Fruit fly (Drosophila melanogaster) whole organism, pupa: Measurements from ENCODE around the gene CG11980.
A peak's percentile ranks its signal among the peaks of the same experiment; 100 is the strongest.

Source experiments
- CG10348 ChIP-seq: fragments of 200-800 bp; sonication (Bioruptor generic); IDR thresholded peaks from 2 replicates; pipeline ENCODE4 v1.3.6; 2022; ENCODE audit warnings: missing biosample characterization, missing genetic modification characterization
- CG12605 ChIP-seq: fragments of 200-800 bp; sonication (Bioruptor generic); IDR thresholded peaks from 2 replicates; pipeline ENCODE4 v1.3.6; 2022; ENCODE audit warnings: missing biosample characterization, missing genetic modification characterization
- CG13204 ChIP-seq: fragments of 200-800 bp; sonication (Bioruptor generic); optimal IDR thresholded peaks from 2 replicates; lab custom pipeline; 2018; ENCODE audit warnings: missing biosample characterization, mild to moderate bottlenecking, missing genetic modification characterization, moderate library complexity
- CG14655 ChIP-seq: fragments of 200-800 bp; sonication (Bioruptor generic); optimal IDR thresholded peaks from 3 replicates; lab custom pipeline; 2017; ENCODE audit warnings: mild to moderate bottlenecking, missing biosample characterization, missing genetic modification reagents, missing genetic modification characterization
- CG15710 ChIP-seq: fragments of 200-800 bp; sonication (Bioruptor generic); optimal IDR thresholded peaks from 2 replicates; lab custom pipeline; 2018; ENCODE audit warnings: missing biosample characterization, mild to moderate bottlenecking, missing genetic modification characterization, moderate library complexity
- CG17806 ChIP-seq: fragments of 200-800 bp; sonication (Bioruptor generic); optimal IDR thresholded peaks from 2 replicates; lab custom pipeline; 2018; ENCODE audit warnings: missing biosample characterization, mild to moderate bottlenecking, missing genetic modification characterization, moderate library complexity
- CG32121 ChIP-seq: fragments of 200-800 bp; sonication (Bioruptor generic); IDR thresholded peaks from 2 replicates; pipeline ENCODE4 v1.3.6; 2022; ENCODE audit warnings: missing biosample characterization, missing genetic modification characterization
- CG34367 ChIP-seq: fragments of 200-800 bp; sonication (Bioruptor generic); optimal IDR thresholded peaks from 2 replicates; lab custom pipeline; 2018; ENCODE audit warnings: missing biosample characterization, mild to moderate bottlenecking, missing genetic modification characterization
- CG4496 ChIP-seq: fragments of 200-800 bp; sonication (Bioruptor generic); IDR thresholded peaks from 3 replicates; pipeline ENCODE4 v1.3.6; 2022; ENCODE audit warnings: missing biosample characterization, missing genetic modification characterization
- CG8159 ChIP-seq: fragments of 200-800 bp; sonication (Bioruptor generic); optimal IDR thresholded peaks from 3 replicates; lab custom pipeline; 2018; ENCODE audit warnings: missing biosample characterization, mild to moderate bottlenecking, missing genetic modification characterization, moderate library complexity
- CG8301 ChIP-seq: fragments of 200-800 bp; sonication (Bioruptor generic); optimal IDR thresholded peaks from 2 replicates; lab custom pipeline; 2018; ENCODE audit warnings: missing biosample characterization, mild to moderate bottlenecking, missing genetic modification characterization
- CG9948 ChIP-seq: fragments of 200-800 bp; sonication (Bioruptor generic); optimal IDR thresholded peaks from 2 replicates; lab custom pipeline; 2018; ENCODE audit warnings: missing biosample characterization, mild to moderate bottlenecking, missing genetic modification characterization, moderate library complexity
- D1 ChIP-seq: fragments of 200-800 bp; sonication (Bioruptor generic); optimal IDR thresholded peaks from 2 replicates; lab custom pipeline; 2018; ENCODE audit warnings: missing biosample characterization, mild to moderate bottlenecking, missing genetic modification characterization, moderate library complexity
- EcR ChIP-seq: fragments of 200-800 bp; sonication (Bioruptor generic); optimal IDR thresholded peaks from 3 replicates; lab custom pipeline; 2019; ENCODE audit warnings: missing biosample characterization, missing genetic modification characterization, mild to moderate bottlenecking, moderate library complexity, missing genetic modification reagents
- Ets98B ChIP-seq: fragments of 200-800 bp; sonication (Bioruptor generic); IDR thresholded peaks from 2 replicates; pipeline ENCODE4 v1.3.6; 2022; ENCODE audit warnings: missing biosample characterization, missing genetic modification characterization
- Pif1A ChIP-seq: fragments of 200-800 bp; sonication (Bioruptor generic); optimal IDR thresholded peaks from 3 replicates; lab custom pipeline; 2016; ENCODE audit warnings: missing biosample characterization, missing genetic modification characterization
- Pif1B ChIP-seq: fragments of 200-800 bp; sonication (Bioruptor generic); optimal IDR thresholded peaks from 3 replicates; lab custom pipeline; 2016; ENCODE audit warnings: missing biosample characterization, missing genetic modification characterization
- Snoo ChIP-seq: fragments of 200-800 bp; sonication (Bioruptor generic); optimal IDR thresholded peaks from 3 replicates; lab custom pipeline; 2017; ENCODE audit warnings: missing biosample characterization, mild to moderate bottlenecking, missing genetic modification characterization, inconsistent platforms
- fd96Ca ChIP-seq: fragments of 200-800 bp; sonication (Bioruptor generic); IDR thresholded peaks from 3 replicates; pipeline ENCODE4 v1.3.6; 2022; ENCODE audit warnings: missing biosample characterization, missing genetic modification characterization
- gl ChIP-seq: fragments of 200-800 bp; sonication (Bioruptor generic); optimal IDR thresholded peaks from 2 replicates; lab custom pipeline; 2018; ENCODE audit warnings: missing biosample characterization, mild to moderate bottlenecking, missing genetic modification characterization
- rn ChIP-seq: fragments of 200-800 bp; sonication (Bioruptor generic); IDR thresholded peaks from 2 replicates; pipeline ENCODE4 v1.3.6; 2022; ENCODE audit warnings: missing biosample characterization, missing genetic modification characterization

CG11980 gene

dm6 chr3R:9006129-9006528, 2.3 kb downstream of the CG11980 start, which contains the start of the genes Prosbeta3 and Iru:
Gene Prosbeta3 (minus strand): TSS chr3R:9006226.
Gene Iru (plus strand): TSS chr3R:9006456.
- TF ChIP-seq CG4496 (GFP tag; lab: Robert Waterston, UW) (0 out of 3 replicates have a peak, but pooled peaks have one; percentile 7), Pif1A (GFP tag; lab: Kevin White, UChicago) (no peak)

dm6 chr3R:9007258-9007657, 3.4 kb downstream of the CG11980 start:
- TF ChIP-seq CG12605 (GFP tag; lab: Robert Waterston, UW) (no peak), CG34367 (tag; lab: Kevin White, UChicago) (no peak), CG32121 (no peak), rn (no peak), EcR (GFP tag; lab: Kevin White, UChicago) (no peak), CG8301 (no peak), CG9948 (tag; lab: Kevin White, UChicago) (no peak), fd96Ca (GFP tag; lab: Robert Waterston, UW) (no peak), Snoo (no peak), Pif1B (GFP tag; lab: Kevin White, UChicago) (no peak), CG10348 (no peak), Ets98B (GFP tag; lab: Robert Waterston, UW) (no peak), CG15710 (no peak), CG8159 (tag; lab: Kevin White, UChicago) (no peak), gl (no peak), Pif1A (GFP tag; lab: Kevin White, UChicago) (no peak), D1 (tag; lab: Kevin White, UChicago) (no peak), CG13204 (GFP tag; lab: Kevin White, UChicago) (no peak), CG17806 (no peak), CG4496 (GFP tag; lab: Robert Waterston, UW) (no peak)

DNA sequence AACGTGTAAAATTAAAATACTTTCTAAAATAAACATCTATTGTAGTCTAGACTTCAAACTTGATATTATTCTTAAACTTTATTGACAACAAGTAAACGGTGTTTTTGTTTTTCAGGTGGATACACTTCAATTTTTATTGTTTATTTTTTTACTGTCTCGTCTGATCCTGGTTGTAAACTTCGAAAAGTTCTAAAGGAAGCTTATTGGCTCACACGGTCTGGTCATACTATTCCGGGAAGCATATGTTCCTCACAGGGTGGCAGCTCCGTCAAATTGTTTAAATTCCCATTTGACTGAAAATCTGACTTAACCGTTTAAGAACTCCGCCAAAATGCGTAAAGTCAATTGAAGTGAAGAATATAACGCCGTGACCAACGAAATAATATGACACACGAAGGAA, 4.4 kb downstream of the CG11980 start, which contains the start of gene CG11983:
Gene CG11983, plus strand, starts transcription at position 120 of the 400 bp plus-strand sequence.
- no peak for TF ChIP-seq CG8159 (tag; lab: Kevin White, UChicago)
- peak; percentile 1 for TF ChIP-seq gl
- peak; percentile 26 for TF ChIP-seq CG15710
- no peak for TF ChIP-seq D1 (tag; lab: Kevin White, UChicago)
- no peak for TF ChIP-seq Ets98B (GFP tag; lab: Robert Waterston, UW)
- peak; percentile 9 for TF ChIP-seq EcR (GFP tag; lab: Kevin White, UChicago)
- no peak for TF ChIP-seq CG32121
- TF ChIP-seq CG4496 (GFP tag; lab: Robert Waterston, UW): no peak
- no peak for TF ChIP-seq CG14655
- no peak for TF ChIP-seq CG10348
- TF ChIP-seq rn: no peak
- no peak for TF ChIP-seq Pif1B (GFP tag; lab: Kevin White, UChicago)
- TF ChIP-seq Pif1A (GFP tag; lab: Kevin White, UChicago): no peak

DNA sequence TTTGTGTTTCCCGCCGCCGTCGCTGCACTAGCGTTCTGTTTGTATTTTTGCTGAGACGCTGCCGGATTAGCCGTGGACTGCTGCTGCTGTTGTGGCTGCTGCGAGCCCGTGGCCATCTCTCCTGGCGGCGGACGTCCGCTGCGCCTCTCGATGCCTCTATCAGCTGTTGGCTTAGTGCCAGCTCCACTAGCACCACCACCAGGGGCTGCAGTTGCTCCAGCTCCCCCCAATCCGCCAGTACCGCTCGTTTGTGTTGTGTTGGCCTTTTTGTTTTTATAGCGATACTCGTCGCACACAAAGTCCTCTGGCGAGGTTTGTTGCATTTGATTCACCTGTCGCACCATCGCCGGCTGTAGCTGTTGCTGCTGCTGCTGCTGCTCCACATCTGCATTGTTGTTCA, 6.9 kb downstream of the CG11980 start:
- TF ChIP-seq CG10348: no peak
- no peak for TF ChIP-seq CG17806
- no peak for TF ChIP-seq CG12605 (GFP tag; lab: Robert Waterston, UW)
- TF ChIP-seq CG13204 (GFP tag; lab: Kevin White, UChicago): no peak
- TF ChIP-seq Pif1A (GFP tag; lab: Kevin White, UChicago): no peak
- TF ChIP-seq gl: no peak
- TF ChIP-seq CG9948 (tag; lab: Kevin White, UChicago): no peak
- TF ChIP-seq fd96Ca (GFP tag; lab: Robert Waterston, UW): peak; percentile 60; the same call in 2 of the 3 replicates
- TF ChIP-seq Ets98B (GFP tag; lab: Robert Waterston, UW): peak; percentile 48; the same call in 1 of the 2 replicates
- TF ChIP-seq CG14655: no peak
- TF ChIP-seq D1 (tag; lab: Kevin White, UChicago): no peak
- peak; percentile 34; the same call in 1 of the 3 replicates for TF ChIP-seq CG4496 (GFP tag; lab: Robert Waterston, UW)
- peak; percentile 89 for TF ChIP-seq CG32121
- no peak for TF ChIP-seq CG15710

DNA sequence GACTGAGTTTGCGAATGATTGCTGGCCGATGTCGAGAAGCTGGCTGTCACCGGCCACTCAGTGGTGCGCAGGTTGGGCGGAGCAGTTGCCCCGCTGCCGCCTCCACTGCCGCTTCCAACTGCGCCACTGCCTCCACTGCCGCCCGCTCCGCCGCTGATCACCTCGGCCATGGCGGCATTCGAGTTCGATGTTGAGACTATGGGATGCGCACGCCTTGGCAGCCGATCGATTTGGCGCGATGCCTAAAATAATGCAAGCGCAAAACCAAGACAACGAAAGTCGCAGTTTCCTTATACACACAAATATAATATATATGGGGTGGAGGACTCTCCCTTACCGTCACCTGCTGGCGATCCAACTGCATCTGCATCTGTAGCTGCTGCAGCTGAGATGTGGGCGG, 7.9 kb downstream of the CG11980 start:
- no peak for TF ChIP-seq gl
- peak; percentile 85 for TF ChIP-seq CG32121
- 0 out of 3 replicates have a peak, but pooled peaks have one; percentile 31 for TF ChIP-seq fd96Ca (GFP tag; lab: Robert Waterston, UW)

DNA sequence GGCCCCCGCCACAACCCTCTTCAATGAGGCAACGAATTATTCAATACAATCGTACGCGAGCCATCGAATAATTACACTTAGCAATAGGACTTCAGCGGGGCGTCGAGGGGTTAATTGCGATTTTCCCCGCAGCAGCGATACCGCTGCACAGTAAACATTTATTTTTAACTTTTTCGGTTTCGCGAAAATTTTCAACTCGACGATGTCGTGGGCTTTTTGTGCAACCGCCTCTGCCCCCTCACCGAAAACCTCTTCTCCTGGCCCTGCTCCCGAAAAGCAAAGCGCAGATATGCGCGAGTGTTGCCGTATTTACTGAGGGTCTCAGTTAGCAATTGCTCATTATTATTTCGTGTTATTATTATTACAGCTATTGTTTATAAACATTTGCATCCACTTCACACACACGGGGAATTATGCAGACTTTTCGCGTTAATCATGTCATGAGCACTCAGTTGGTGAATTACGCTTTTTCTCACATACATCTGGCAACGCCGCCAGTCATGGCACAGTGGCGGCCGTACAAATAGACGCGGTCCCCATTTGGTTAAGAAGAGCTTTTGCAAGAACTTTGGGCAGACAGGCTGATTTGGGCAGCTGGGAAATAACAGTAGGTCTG, 10.1 kb downstream of the CG11980 start:
- TF ChIP-seq rn (0 out of 2 replicates have a peak, but pooled peaks have one; percentile 16), CG4496 (GFP tag; lab: Robert Waterston, UW) (0 out of 3 replicates have a peak, but pooled peaks have one; percentile 29), Pif1B (GFP tag; lab: Kevin White, UChicago) (no peak), fd96Ca (GFP tag; lab: Robert Waterston, UW) (0 out of 3 replicates have a peak, but pooled peaks have one; percentile 29), Snoo (peak; percentile 42), CG32121 (peak; percentile 38; the same call in 1 of the 2 replicates), EcR (GFP tag; lab: Kevin White, UChicago) (peak; percentile 28), CG17806 (peak; percentile 7), CG15710 (peak; percentile 15), CG8159 (tag; lab: Kevin White, UChicago) (peak; percentile 53), CG8301 (no peak), CG10348 (no peak)
